Worm (Caenorhabditis elegans) whole organism, early embryonic: ENCODE data around the gene C05B5.12.

Experiments
- B0310.2 ChIP-seq: sonication (generic microtip); optimal IDR thresholded peaks from 2 replicates; lab custom pipeline; 2016; ENCODE audit warnings: mild to moderate bottlenecking, missing genetic modification characterization, missing compliant biosample characterization
- F13C5.2 ChIP-seq: sonication (generic microtip); optimal IDR thresholded peaks from 2 replicates; lab custom pipeline; 2017; ENCODE audit warnings: mild to moderate bottlenecking, missing genetic modification characterization, inconsistent platforms, missing compliant biosample characterization
- aly-1 ChIP-seq: sonication (generic microtip); optimal IDR thresholded peaks from 2 replicates; lab custom pipeline; 2016; ENCODE audit warnings: missing genetic modification characterization, missing compliant biosample characterization
- ama-1 ChIP-seq: fragments of 150-350 bp; optimal IDR thresholded peaks from 2 replicates; lab custom pipeline; 2014
- ceh-13 ChIP-seq: fragments of 200-800 bp; sonication (Bioruptor generic); optimal IDR thresholded peaks from 2 replicates; lab custom pipeline; 2018; ENCODE audit warnings: mild to moderate bottlenecking, missing genetic modification characterization, missing compliant biosample characterization
- ceh-36 ChIP-seq: sonication (generic microtip); optimal IDR thresholded peaks from 2 replicates; lab custom pipeline; 2016; ENCODE audit warnings: missing genetic modification characterization, inconsistent platforms, missing compliant biosample characterization
- ets-7 ChIP-seq: sonication (generic microtip); optimal IDR thresholded peaks from 2 replicates; lab custom pipeline; 2016; ENCODE audit warnings: missing genotype, missing genetic modification characterization, missing compliant biosample characterization
- flt-1 ChIP-seq: fragments of 200-800 bp; sonication (Bioruptor generic); IDR thresholded peaks from 2 replicates; pipeline ENCODE4 v1.3.6; 2022; ENCODE audit warnings: missing genetic modification characterization, missing compliant biosample characterization
- hmbx-1 ChIP-seq: sonication (generic microtip); optimal IDR thresholded peaks from 2 replicates; lab custom pipeline; 2016; ENCODE audit warnings: mild to moderate bottlenecking, missing genetic modification characterization, missing compliant biosample characterization
- hmg-4 ChIP-seq: fragments of 200-800 bp; sonication (Bioruptor generic); optimal IDR thresholded peaks from 2 replicates; lab custom pipeline; 2018; ENCODE audit warnings: mild to moderate bottlenecking, missing genetic modification characterization, missing compliant biosample characterization
- hnd-1 ChIP-seq: sonication (generic microtip); optimal IDR thresholded peaks from 2 replicates; lab custom pipeline; 2016; ENCODE audit warnings: missing genetic modification characterization, missing compliant biosample characterization
- pes-1 ChIP-seq: fragments of 200-800 bp; sonication (Bioruptor generic); IDR thresholded peaks from 2 replicates; pipeline ENCODE4 v1.3.6; 2022; ENCODE audit warnings: missing genetic modification reagents, missing genetic modification characterization, missing compliant biosample characterization
- scrt-1 ChIP-seq: fragments of 200-800 bp; sonication (Bioruptor generic); IDR thresholded peaks from 2 replicates; pipeline ENCODE4 v1.3.6; 2022; ENCODE audit warnings: missing genetic modification characterization, missing compliant biosample characterization
- sea-1 ChIP-seq: fragments of 200-800 bp; sonication (Bioruptor generic); conservative IDR thresholded peaks from 2 replicates; pipeline ENCODE4 v1.3.6; 2022; ENCODE audit warnings: missing genetic modification characterization, missing compliant biosample characterization
- tbx-11 ChIP-seq: fragments of 200-800 bp; sonication (Bioruptor generic); IDR thresholded peaks from 2 replicates; pipeline ENCODE4 v1.3.6; 2022; ENCODE audit warnings: missing genetic modification characterization, missing compliant biosample characterization
- tbx-37 ChIP-seq: fragments of 200-800 bp; sonication (Bioruptor generic); conservative IDR thresholded peaks from 2 replicates; pipeline ENCODE4 v1.3.6; 2022; ENCODE audit warnings: missing genetic modification reagents, missing genetic modification characterization, missing compliant biosample characterization
- tra-4 ChIP-seq: sonication (generic microtip); optimal IDR thresholded peaks from 2 replicates; lab custom pipeline; 2017; ENCODE audit warnings: missing genetic modification characterization, missing compliant biosample characterization

Gene C05B5.12

DNA sequence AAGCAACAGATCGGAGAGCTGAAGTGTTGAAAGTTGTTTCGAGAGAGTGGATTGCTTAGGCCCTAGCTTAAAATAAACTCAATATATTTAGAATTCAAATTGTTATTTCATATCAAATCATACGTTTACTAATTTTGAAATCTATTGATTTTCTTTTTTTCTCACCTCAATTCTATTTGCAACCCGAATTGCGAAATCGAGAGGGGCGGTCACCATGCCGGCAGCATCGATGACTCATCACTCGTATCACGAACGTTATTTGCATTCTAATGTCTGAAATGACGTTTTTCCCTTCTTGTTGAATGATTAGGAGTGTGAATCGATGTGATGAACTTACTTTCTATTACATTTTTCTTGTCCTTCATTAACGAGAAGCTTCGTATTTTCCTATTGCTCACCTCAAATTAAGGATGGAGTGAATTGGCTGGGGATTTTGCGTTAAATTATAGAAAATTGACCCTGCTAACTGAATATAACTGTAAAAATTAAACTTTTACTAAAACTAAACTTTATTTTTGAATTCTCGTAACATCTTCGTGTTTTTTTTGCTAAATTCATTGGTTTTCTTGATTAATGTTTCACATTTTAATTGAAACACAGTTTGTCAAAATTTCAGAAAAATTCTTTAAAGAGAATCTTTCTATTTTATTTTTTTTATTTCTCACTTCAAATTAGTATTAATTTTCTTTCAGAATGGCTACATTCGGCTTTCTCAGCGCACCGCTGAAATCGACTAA, 30.3 kb upstream of the C05B5.12 start, which contains the start of gene alx-1:
Gene alx-1 (plus strand): TSS at position 687 of the 737 bp plus-strand sequence.
- TF ChIP-seq pes-1 (GFP tag; lab: Robert Waterston, UW), result no peak
- no peak for TF ChIP-seq aly-1 (tag; lab: Kevin White, UChicago)
- TF ChIP-seq ama-1 (lab: Kevin White, UChicago), result no peak
- no peak for TF ChIP-seq ets-7 (tag; lab: Kevin White, UChicago)
- no peak for TF ChIP-seq flt-1 (GFP tag; lab: Robert Waterston, UW)

DNA sequence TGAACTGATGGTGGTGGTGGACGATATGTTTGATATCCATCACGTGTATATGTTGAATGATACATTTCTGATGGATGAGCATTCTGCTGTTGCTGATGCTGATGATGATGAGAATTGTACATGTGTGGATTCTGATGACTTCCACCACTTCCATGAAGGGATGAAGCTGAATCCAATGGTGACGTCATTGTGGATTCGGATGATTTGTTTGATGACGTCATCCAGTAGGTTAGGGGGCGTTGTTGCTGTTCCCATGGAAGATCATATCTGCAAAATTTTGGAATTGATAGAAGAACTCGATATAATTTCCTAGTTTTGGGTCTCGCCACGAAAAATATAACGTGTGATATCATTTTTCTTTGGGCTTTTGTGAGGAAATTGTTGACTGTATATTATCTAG, 23.7 kb upstream of the C05B5.12 start:
- TF ChIP-seq tbx-37 (GFP tag; lab: Robert Waterston, UW) (no peak), ceh-36 (no peak), hnd-1 (no peak), tbx-11 (GFP tag; lab: Robert Waterston, UW) (no peak), tra-4 (tag; lab: Kevin White, UChicago) (no peak), ets-7 (tag; lab: Kevin White, UChicago) (no peak), ceh-13 (no peak), B0310.2 (tag; lab: Kevin White, UChicago) (no peak), pes-1 (GFP tag; lab: Robert Waterston, UW) (no peak), flt-1 (GFP tag; lab: Robert Waterston, UW) (no peak), F13C5.2 (tag; lab: Kevin White, UChicago) (no peak), hmg-4 (GFP tag; lab: Kevin White, UChicago) (no peak), ama-1 (lab: Kevin White, UChicago) (no peak), aly-1 (tag; lab: Kevin White, UChicago) (no peak), hmbx-1 (tag; lab: Kevin White, UChicago) (no peak), sea-1 (GFP tag; lab: Robert Waterston, UW) (no peak), scrt-1 (no peak)

- TF ChIP-seq tra-4 (tag; lab: Kevin White, UChicago), result no peak
- TF ChIP-seq hmg-4 (GFP tag; lab: Kevin White, UChicago), result no peak
- TF ChIP-seq sea-1 (GFP tag; lab: Robert Waterston, UW), result no peak
- TF ChIP-seq hnd-1, result no peak
- TF ChIP-seq tbx-11 (GFP tag; lab: Robert Waterston, UW), result no peak
- no peak for TF ChIP-seq ama-1 (lab: Kevin White, UChicago)
Measured at ce11 chrIII:9964416-9964815, 22.8 kb upstream of the C05B5.12 start.

ce11 chrIII:9965444-9965843, 21.7 kb upstream of the C05B5.12 start:
- 0 out of 2 replicates have a peak, but pooled peaks have one; percentile 15 for TF ChIP-seq pes-1 (GFP tag; lab: Robert Waterston, UW)
- TF ChIP-seq ceh-36, result peak; percentile 58
- no peak for TF ChIP-seq ceh-13

- TF ChIP-seq hmg-4 (GFP tag; lab: Kevin White, UChicago), result peak; percentile 43
- no peak for TF ChIP-seq hnd-1
Measured at ce11 chrIII:9969371-9969770, 17.8 kb upstream of the C05B5.12 start.

ce11 chrIII:9972192-9972811, 14.9 kb upstream of the C05B5.12 start:
- TF ChIP-seq ceh-36 (no peak), flt-1 (GFP tag; lab: Robert Waterston, UW) (no peak), tra-4 (tag; lab: Kevin White, UChicago) (no peak), pes-1 (GFP tag; lab: Robert Waterston, UW) (no peak), ceh-13 (no peak), hmg-4 (GFP tag; lab: Kevin White, UChicago) (no peak), B0310.2 (tag; lab: Kevin White, UChicago) (no peak), sea-1 (GFP tag; lab: Robert Waterston, UW) (no peak), aly-1 (tag; lab: Kevin White, UChicago) (no peak), hmbx-1 (tag; lab: Kevin White, UChicago) (no peak), F13C5.2 (tag; lab: Kevin White, UChicago) (no peak), scrt-1 (no peak), hnd-1 (no peak)

- TF ChIP-seq sea-1 (GFP tag; lab: Robert Waterston, UW) (no peak), F13C5.2 (tag; lab: Kevin White, UChicago) (no peak), aly-1 (tag; lab: Kevin White, UChicago) (no peak), pes-1 (GFP tag; lab: Robert Waterston, UW) (no peak), tbx-37 (GFP tag; lab: Robert Waterston, UW) (no peak), hmbx-1 (tag; lab: Kevin White, UChicago) (no peak), tra-4 (tag; lab: Kevin White, UChicago) (no peak), ets-7 (tag; lab: Kevin White, UChicago) (no peak), tbx-11 (GFP tag; lab: Robert Waterston, UW) (no peak), hmg-4 (GFP tag; lab: Kevin White, UChicago) (no peak), flt-1 (GFP tag; lab: Robert Waterston, UW) (no peak)
Measured at ce11 chrIII:9973765-9974164, 13.4 kb upstream of the C05B5.12 start, which contains the start of gene R10E12.2. TSS of gene R10E12.2 (minus strand) at chrIII:9973865.
